Worm (Caenorhabditis elegans) whole organism, L4 larva: ENCODE data around the gene clec-239.

ENCODE experiments used
- F44E2.7 ChIP-seq: fragments of 200-800 bp; sonication (Bioruptor generic); IDR thresholded peaks from 2 replicates; pipeline ENCODE4 v2.1.2; 2022; ENCODE audit warnings: missing genetic modification characterization, missing compliant biosample characterization
- F49E8.2 ChIP-seq: sonication (generic microtip); optimal IDR thresholded peaks from 2 replicates; lab custom pipeline; 2016; ENCODE audit warnings: missing compliant biosample characterization, mild to moderate bottlenecking, missing genetic modification characterization, borderline replicate concordance
- R02D3.7 ChIP-seq: fragments of 150-350 bp; sonication (generic microtip); optimal IDR thresholded peaks from 3 replicates; lab custom pipeline; 2014; ENCODE audit warnings: missing biosample characterization, missing genetic modification characterization
- Y48G9A.11 ChIP-seq: fragments of 200-800 bp; sonication (Bioruptor generic); IDR thresholded peaks from 2 replicates; pipeline ENCODE4 v1.3.6; 2022; ENCODE audit warnings: missing genetic modification reagents, missing genetic modification characterization, missing compliant biosample characterization
- Y5F2A.4 ChIP-seq: fragments of 200-800 bp; sonication (Bioruptor generic); optimal IDR thresholded peaks from 2 replicates; lab custom pipeline; 2018; ENCODE audit warnings: mild to moderate bottlenecking, missing genetic modification characterization, missing compliant biosample characterization
- Y75B8A.6 ChIP-seq: fragments of 200-800 bp; sonication (Bioruptor generic); IDR thresholded peaks from 2 replicates; pipeline ENCODE4 v1.3.6; 2022; ENCODE audit warnings: missing genetic modification reagents, missing genetic modification characterization, missing compliant biosample characterization
- aha-1 ChIP-seq: fragments of 150-350 bp; peaks from one replicate; lab custom pipeline; 2014; ENCODE audit warnings: missing biosample characterization, missing genetic modification characterization
- aly-2 ChIP-seq: sonication (generic microtip); optimal IDR thresholded peaks from 2 replicates; lab custom pipeline; 2018; ENCODE audit warnings: missing biosample characterization, missing genetic modification characterization
- ceh-62 ChIP-seq: sonication (generic microtip); optimal IDR thresholded peaks from 2 replicates; lab custom pipeline; 2017; ENCODE audit warnings: missing biosample characterization, missing genetic modification characterization
- cey-2 ChIP-seq: sonication (generic microtip); optimal IDR thresholded peaks from 3 replicates; lab custom pipeline; 2017; ENCODE audit warnings: missing genetic modification characterization, mild to moderate bottlenecking, missing compliant biosample characterization, antibody characterized with exemption, borderline replicate concordance; ENCODE audit not compliant: insufficient read depth
- daf-12 ChIP-seq: fragments of 150-350 bp; optimal IDR thresholded peaks from 2 replicates; lab custom pipeline; 2014; ENCODE audit warnings: missing biosample characterization, missing genetic modification reagents, missing genetic modification characterization
- daf-16 ChIP-seq, 3 experiments: sonication (generic microtip); optimal IDR thresholded peaks; 2 replicates each; lab custom pipeline; 2016 to 2017; ENCODE audit warnings: missing genetic modification characterization in 3 of 3, missing genetic modification reagents in 3 of 3, mild to moderate bottlenecking in 2 of 3, missing compliant biosample characterization in 2 of 3, missing biosample characterization in 1 of 3, moderate library complexity in 1 of 3
- daf-8 ChIP-seq: fragments of 200-800 bp; sonication (Bioruptor generic); IDR thresholded peaks from 2 replicates; pipeline ENCODE4 v1.3.6; 2022; ENCODE audit warnings: missing genetic modification characterization, missing compliant biosample characterization
- dpl-1 ChIP-seq: fragments of 150-350 bp; optimal IDR thresholded peaks from 2 replicates; lab custom pipeline; 2014; ENCODE audit warnings: missing biosample characterization, missing genetic modification reagents, missing genetic modification characterization
- jun-1 ChIP-seq: fragments of 150-350 bp; optimal IDR thresholded peaks from 2 replicates; lab custom pipeline; 2014; ENCODE audit warnings: missing biosample characterization, missing genetic modification reagents, missing genetic modification characterization
- lim-7 ChIP-seq: fragments of 200-800 bp; sonication (Bioruptor generic); IDR thresholded peaks from 2 replicates; pipeline ENCODE4 v1.3.6; 2022; ENCODE audit warnings: missing genetic modification characterization, missing compliant biosample characterization
- lin-13 ChIP-seq: fragments of 150-350 bp; optimal IDR thresholded peaks from 2 replicates; lab custom pipeline; 2014; ENCODE audit warnings: missing biosample characterization, missing genetic modification reagents, missing genetic modification characterization
- lin-15B ChIP-seq: fragments of 150-350 bp; sonication (generic microtip); optimal IDR thresholded peaks from 3 replicates; lab custom pipeline; 2014; ENCODE audit warnings: missing biosample characterization, missing genetic modification characterization
- lin-29 ChIP-seq: fragments of 200-800 bp; sonication (Bioruptor generic); IDR thresholded peaks from 2 replicates; pipeline ENCODE4 v1.3.6; 2022; ENCODE audit warnings: missing genetic modification reagents, missing genetic modification characterization, missing compliant biosample characterization
- lin-38 ChIP-seq: fragments of 200-800 bp; sonication (Bioruptor generic); IDR thresholded peaks from 2 replicates; pipeline ENCODE4 v1.3.6; 2022; ENCODE audit warnings: missing genetic modification reagents, missing genetic modification characterization, missing compliant biosample characterization
- lin-39 ChIP-seq: fragments of 150-350 bp; optimal IDR thresholded peaks from 2 replicates; lab custom pipeline; 2014; ENCODE audit warnings: missing biosample characterization, missing genetic modification reagents, missing genetic modification characterization
- lir-3 ChIP-seq: sonication (generic microtip); optimal IDR thresholded peaks from 2 replicates; lab custom pipeline; 2016; ENCODE audit warnings: mild to moderate bottlenecking, missing genetic modification characterization, missing compliant biosample characterization
- lsy-2 ChIP-seq, 2 experiments: fragments of 150-350 bp in 1 of 2; sonication (generic microtip) in 1 of 2; optimal IDR thresholded peaks; 2 replicates each; lab custom pipeline; 2014 to 2017; ENCODE audit warnings: missing biosample characterization in 2 of 2, missing genetic modification characterization in 2 of 2
- mdl-1 ChIP-seq, 2 experiments: fragments of 150-350 bp in 1 of 2; sonication (generic microtip) in 1 of 2; optimal IDR thresholded peaks; 2 replicates each; lab custom pipeline; 2014 to 2017; ENCODE audit warnings: missing biosample characterization in 2 of 2, missing genetic modification characterization in 2 of 2
- mxl-2 ChIP-seq: fragments of 200-800 bp; sonication (Bioruptor generic); conservative IDR thresholded peaks from 2 replicates; pipeline ENCODE4 v1.3.6; 2022; ENCODE audit warnings: missing genetic modification reagents, missing genetic modification characterization, missing compliant biosample characterization
- mxl-3 ChIP-seq: fragments of 200-800 bp; sonication (Bioruptor generic); optimal IDR thresholded peaks from 2 replicates; lab custom pipeline; 2018; ENCODE audit warnings: mild to moderate bottlenecking, missing genetic modification characterization, missing compliant biosample characterization
- nhr-102 ChIP-seq: sonication (generic microtip); optimal IDR thresholded peaks from 2 replicates; lab custom pipeline; 2016; ENCODE audit warnings: mild to moderate bottlenecking, missing genetic modification characterization, moderate library complexity, missing compliant biosample characterization
- nhr-41 ChIP-seq: fragments of 200-800 bp; sonication (Bioruptor generic); IDR thresholded peaks from 2 replicates; pipeline ENCODE4 v1.3.6; 2022; ENCODE audit warnings: missing genetic modification reagents, missing genetic modification characterization, missing compliant biosample characterization
- php-3 ChIP-seq: fragments of 200-800 bp; sonication (Bioruptor generic); IDR thresholded peaks from 2 replicates; pipeline ENCODE4 v1.3.6; 2022; ENCODE audit warnings: missing genetic modification reagents, missing genetic modification characterization, missing compliant biosample characterization
- rbr-2 ChIP-seq: sonication (generic microtip); optimal IDR thresholded peaks from 2 replicates; lab custom pipeline; 2016; ENCODE audit warnings: missing genotype, missing genetic modification characterization, missing compliant biosample characterization
- set-16 ChIP-seq: fragments of 200-800 bp; sonication (Bioruptor generic); IDR thresholded peaks from 2 replicates; pipeline ENCODE4 v1.3.6; 2022; ENCODE audit warnings: missing genetic modification reagents, missing genetic modification characterization, missing compliant biosample characterization
- snpc-1.2 ChIP-seq: fragments of 200-800 bp; sonication (Bioruptor generic); IDR thresholded peaks from 2 replicates; pipeline ENCODE4 v1.3.6; 2022; ENCODE audit warnings: missing genetic modification reagents, missing genetic modification characterization, missing compliant biosample characterization
- vab-7 ChIP-seq: fragments of 200-800 bp; sonication (Bioruptor generic); IDR thresholded peaks from 2 replicates; pipeline ENCODE4 v1.3.6; 2022; ENCODE audit warnings: missing genetic modification reagents, missing genetic modification characterization, missing compliant biosample characterization
- zfp-2 ChIP-seq: sonication (generic microtip); optimal IDR thresholded peaks from 2 replicates; lab custom pipeline; 2016; ENCODE audit warnings: mild to moderate bottlenecking, missing genetic modification characterization, missing compliant biosample characterization
- ztf-7 ChIP-seq: fragments of 150-350 bp; optimal IDR thresholded peaks from 2 replicates; lab custom pipeline; 2014; ENCODE audit warnings: missing biosample characterization, missing genetic modification characterization

clec-239 gene

DNA sequence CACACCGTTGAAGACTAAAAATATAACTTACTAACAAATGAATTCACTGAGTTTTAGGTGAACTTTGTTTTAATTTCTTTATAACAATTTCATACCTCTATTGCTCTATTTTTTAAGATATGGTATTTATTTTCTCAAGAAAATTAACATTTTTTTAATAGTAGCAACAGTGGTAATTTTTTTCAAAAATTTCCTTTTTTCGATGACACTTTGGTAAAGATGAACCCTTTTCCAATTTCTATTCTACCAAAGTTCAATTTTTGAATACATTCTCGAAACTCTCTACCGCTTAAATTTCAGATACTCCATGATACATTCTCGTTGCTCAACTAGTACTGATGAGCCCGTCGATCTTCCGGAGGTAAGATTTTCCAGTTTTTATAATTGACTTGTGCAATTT is 44.4 kb upstream of the clec-239 start, which contains the start of gene nhr-116 (continued):
- TF ChIP-seq R02D3.7 (tag; lab: Kevin White, UChicago) (no peak), lin-13 (GFP tag; lab: Kevin White, UChicago) (no peak), mxl-2 (GFP tag; lab: Robert Waterston, UW) (no peak), lim-7 (GFP tag; lab: Robert Waterston, UW) (no peak)
- TF ChIP-seq, all 104 proteins: peak for 0

DNA sequence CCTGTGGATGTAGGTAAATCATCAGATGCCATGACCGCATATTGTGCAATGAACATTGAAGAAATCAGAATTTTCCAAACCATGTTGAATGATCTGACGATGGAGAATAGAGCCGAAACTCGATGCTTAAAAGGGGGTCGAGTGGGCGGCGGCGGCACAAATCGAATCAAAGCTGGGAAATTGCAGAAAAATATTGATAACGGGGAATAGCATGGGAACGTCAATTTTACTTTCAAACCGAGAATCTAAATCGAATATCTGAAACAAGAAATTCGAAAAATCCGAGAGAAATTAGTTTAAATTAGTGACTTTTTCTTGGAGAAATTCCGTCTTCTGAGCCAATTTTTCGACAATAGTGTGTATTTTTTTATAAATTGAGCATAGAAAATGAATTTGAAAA is 40.2 kb upstream of the clec-239 start, which contains the start of gene F09C6.10:
Gene F09C6.10, minus strand, starts transcription at position 101 of the 400 bp plus-strand sequence.
- no peak for TF ChIP-seq daf-16 (GFP tag; optimal IDR thresholded peaks at IDR 0.05; lab: Kevin White, UChicago)
- TF ChIP-seq daf-16 (tag; optimal IDR thresholded peaks at IDR 0.05; lab: Kevin White, UChicago) = no peak
- TF ChIP-seq dpl-1 = no peak
- no peak for TF ChIP-seq cey-2 (tag; lab: Kevin White, UChicago)
- no peak for TF ChIP-seq Y5F2A.4
- TF ChIP-seq php-3 (GFP tag; lab: Robert Waterston, UW) = no peak
- TF ChIP-seq ceh-62 (tag; lab: Kevin White, UChicago) = no peak
- no peak for TF ChIP-seq nhr-41
- no peak for TF ChIP-seq nhr-102

DNA sequence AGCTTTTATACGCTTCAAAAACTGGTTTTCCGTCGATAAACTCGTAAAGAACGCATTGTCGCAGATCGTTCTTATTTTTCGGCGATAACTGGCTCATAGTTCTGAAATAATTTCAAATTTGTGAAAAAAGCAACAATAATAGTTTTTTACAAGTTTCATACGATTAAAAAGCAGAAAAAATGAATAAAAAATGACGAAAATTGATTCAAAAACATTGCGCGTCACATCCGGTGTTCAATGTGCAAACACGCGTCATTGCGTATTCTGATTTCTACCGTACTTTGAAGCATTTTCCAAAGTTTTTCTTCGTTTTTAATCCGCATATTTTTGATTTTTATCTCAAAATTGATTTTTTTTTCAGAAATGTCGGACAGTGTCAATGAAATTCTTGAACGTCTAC is 38.0 kb upstream of the clec-239 start, which contains the start of the genes fbxa-206 and Y102A5C.2:
Gene fbxa-206, minus strand, starts transcription at position 101 of the 400 bp plus-strand sequence.
Gene Y102A5C.2, plus strand, starts transcription at position 354 of the 400 bp plus-strand sequence.
- TF ChIP-seq lsy-2 (tag; optimal IDR thresholded peaks at IDR 0.05; lab: Kevin White, UChicago) (no peak), jun-1 (no peak), mdl-1 (tag; optimal IDR thresholded peaks at IDR 0.05; lab: Kevin White, UChicago) (no peak), aha-1 (tag; lab: Kevin White, UChicago) (peak; percentile 18)

DNA sequence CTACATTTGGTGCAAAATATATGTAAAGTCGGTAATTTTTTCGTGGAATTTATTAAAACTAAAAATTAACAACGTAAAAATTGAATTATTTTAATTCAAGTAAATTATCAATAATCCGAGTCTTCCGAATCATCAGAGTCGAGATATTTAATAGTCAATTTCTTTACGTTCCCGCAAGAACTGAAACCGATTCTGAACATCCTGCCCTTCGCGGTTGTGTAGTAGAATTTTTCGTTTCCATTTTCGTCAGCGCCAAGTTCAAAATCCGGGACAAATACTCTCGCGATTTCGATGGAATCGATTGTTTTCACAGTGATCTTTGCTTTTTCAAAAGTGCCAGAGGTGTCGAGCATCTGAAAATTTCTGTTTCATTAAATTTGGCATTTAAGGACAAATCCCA is 36.7 kb upstream of the clec-239 start:
- peak; percentile 68 for TF ChIP-seq F49E8.2 (tag; lab: Kevin White, UChicago)
- peak; percentile 63 for TF ChIP-seq lin-38
- TF ChIP-seq mxl-3 = no peak

DNA sequence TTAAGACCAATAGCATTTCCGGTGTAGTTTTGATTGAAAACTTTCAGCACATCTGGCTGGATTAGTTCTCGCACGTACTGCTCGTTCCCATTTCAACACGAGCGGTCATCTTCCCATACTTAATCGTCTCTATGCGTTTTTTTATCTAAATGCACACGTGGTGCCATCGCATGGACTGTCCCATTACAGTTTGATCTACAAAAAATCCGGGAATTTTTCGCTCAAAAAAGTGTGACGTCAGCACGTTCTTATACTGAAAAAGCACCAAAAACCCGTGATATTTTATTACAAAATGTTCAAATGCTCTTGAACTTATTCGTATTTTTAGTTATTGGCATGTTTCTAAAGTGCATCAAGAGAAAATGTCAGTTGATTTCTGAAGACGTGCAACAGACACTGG is 34.4 kb upstream of the clec-239 start, which contains the start of gene Y102A5C.4:
Gene Y102A5C.4, plus strand, starts transcription at position 301 of the 400 bp plus-strand sequence.
- TF ChIP-seq Y75B8A.6 (GFP tag; lab: Robert Waterston, UW) (no peak), daf-8 (GFP tag; lab: Robert Waterston, UW) (no peak), set-16 (GFP tag; lab: Robert Waterston, UW) (no peak), vab-7 (GFP tag; lab: Robert Waterston, UW) (no peak), daf-12 (no peak), Y48G9A.11 (GFP tag; lab: Robert Waterston, UW) (no peak), aly-2 (tag; lab: Kevin White, UChicago) (no peak), ceh-62 (tag; lab: Kevin White, UChicago) (no peak), lim-7 (GFP tag; lab: Robert Waterston, UW) (no peak), F44E2.7 (no peak), zfp-2 (no peak), ztf-7 (no peak), lir-3 (tag; lab: Kevin White, UChicago) (no peak), snpc-1.2 (GFP tag; lab: Robert Waterston, UW) (no peak)

DNA sequence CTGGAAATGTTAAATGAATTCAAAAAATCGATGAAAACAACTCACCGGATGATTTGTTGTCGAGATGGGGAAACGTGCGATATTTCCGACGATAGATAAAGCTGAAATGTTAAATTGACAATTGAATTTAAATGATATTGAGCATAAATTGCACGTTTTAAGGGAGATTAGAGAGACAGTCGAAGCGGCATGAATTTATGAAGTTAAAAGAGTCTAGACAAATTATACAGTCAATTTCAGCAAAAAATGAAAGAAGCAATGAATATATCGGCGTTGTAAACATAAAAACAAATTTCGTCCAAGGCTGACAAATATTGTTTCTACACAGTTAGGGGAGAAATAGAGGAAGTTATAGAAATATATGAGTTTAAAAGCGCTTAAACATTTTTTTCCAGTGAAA is 29.0 kb upstream of the clec-239 start, which contains the start of gene Y102A5C.36:
Gene Y102A5C.36, minus strand, starts transcription at position 101 of the 400 bp plus-strand sequence.
- TF ChIP-seq lin-39 (tag; lab: Kevin White, UChicago) (no peak), lin-15B (no peak), rbr-2 (no peak), jun-1 (no peak), lin-29 (GFP tag; lab: Robert Waterston, UW) (no peak)
